Fruit fly (Drosophila melanogaster) ovary, adult (tissue): ENCODE results near the gene LManI.

Experiments used
- CG17801 ChIP-seq: fragments of 200-800 bp; optimal IDR thresholded peaks from 2 replicates; lab custom pipeline; 2019; ENCODE audit warnings: missing biosample characterization, mild to moderate bottlenecking, missing genetic modification characterization, moderate library complexity; ENCODE audit not compliant: partially characterized antibody

The LManI gene

dm6 chr2L:10457191-10457899 is at the start of gene LManI, which contains the start of gene LManII:
LManI (minus strand) TSS chr2L:10457241.
LManII (plus strand) TSS chr2L:10457658.
- TF ChIP-seq CG17801, result peak; percentile 45

DNA sequence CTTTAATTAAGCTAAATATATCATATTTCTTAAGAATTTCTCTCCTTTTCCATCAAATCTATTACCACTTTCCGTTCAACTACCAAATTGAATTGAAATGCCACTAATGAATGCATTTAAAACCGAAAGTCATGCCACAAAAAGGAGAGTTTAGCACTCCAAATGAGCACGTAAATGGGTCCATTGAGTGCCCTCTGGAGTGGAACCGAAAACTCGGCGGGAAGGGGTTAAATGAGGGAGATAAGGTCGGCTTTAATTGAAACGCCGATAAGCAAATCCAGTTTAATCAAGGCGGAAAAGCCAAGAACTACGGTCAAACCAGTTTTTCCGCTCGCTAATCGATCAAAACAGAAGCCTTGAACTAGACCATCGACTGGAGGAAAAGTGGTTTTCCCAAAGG is 48.3 kb upstream of the LManI start:
- no peak for TF ChIP-seq CG17801

DNA sequence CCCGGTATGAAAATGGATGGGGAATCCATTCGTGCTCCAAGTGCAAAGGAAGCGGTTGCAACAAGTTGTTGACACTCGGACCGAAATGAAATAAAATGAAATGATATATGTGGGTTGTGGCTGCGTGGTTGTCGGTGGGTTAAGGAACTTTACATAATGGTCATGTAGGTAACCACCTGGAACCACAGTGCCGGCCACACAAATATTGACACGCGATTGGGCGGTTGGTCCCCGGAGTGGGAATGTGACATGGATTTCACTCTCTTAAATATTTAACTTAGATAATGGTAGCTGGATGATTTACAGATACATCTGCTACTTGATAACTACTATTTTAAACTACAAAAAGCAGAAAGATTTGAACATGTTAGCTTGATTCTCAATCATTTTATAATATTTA is 47.9 kb upstream of the LManI start:
- no peak for TF ChIP-seq CG17801

DNA sequence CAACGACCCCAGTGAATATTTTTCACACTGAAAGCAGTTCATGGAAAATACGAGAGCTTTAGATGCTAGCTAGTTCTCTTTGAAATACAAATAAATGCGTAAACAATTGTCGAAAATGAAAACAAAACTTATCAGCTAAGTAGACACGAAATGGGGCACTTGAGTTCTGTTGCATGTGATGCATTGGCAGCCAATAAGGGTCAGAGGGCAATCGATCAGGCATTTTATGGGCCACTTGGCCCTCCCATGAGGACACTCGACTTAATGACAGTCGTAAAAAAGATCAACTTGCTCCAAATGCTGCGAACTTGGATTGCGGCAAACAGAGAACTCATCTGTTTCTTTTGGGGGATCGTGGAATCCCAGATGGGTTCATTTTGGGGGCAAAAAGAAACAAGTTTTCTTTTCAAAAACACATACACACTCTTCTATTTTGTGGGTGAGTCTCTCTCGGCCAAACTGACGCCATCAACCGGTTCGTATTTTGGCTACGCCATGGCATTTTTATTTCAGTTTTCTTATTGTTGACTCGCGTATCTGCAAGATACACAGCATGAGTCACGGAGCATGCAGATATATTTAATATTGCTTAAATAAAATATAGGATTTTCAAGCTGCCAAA is 46.4 kb upstream of the LManI start:
- no peak for TF ChIP-seq CG17801

DNA sequence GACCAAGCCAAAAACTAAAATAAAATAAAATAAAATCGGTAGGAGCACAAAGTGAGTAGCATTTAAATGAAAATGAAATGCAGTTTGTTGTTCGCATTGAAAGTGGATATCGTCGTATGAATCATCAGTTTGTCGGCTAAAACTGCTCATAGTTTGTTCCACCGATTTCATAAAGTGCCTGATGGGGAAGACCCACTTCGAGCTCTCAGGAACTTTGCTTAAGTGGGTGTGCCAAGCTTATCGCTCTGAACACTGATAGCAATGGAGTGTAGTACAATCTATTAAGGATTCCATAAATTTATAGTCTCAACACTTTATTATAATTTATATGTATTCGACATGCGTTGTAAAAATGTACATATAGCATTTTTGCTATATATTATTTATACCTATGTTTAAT is 45.8 kb upstream of the LManI start:
- TF ChIP-seq CG17801, result no peak

DNA sequence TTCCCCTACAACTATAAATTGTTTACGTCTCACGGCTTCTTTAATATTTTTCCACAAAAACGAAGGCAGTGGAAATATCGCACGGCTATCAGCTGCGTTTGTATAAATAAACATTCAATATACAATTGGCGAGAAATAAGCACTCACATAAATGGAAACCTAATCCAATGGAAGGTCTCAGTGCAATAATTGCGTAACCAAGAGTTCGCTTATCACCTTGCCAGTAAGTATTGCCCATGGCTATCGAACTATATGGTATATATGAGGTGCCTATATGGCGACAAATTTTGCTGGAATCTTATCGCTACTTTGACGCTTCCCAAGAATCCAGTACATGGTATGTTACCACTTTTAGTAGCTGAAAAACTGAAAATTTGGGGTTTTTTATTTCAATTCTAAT is 45.2 kb upstream of the LManI start:
- TF ChIP-seq CG17801, result no peak

dm6 chr2L:10500309-10500974 is 43.4 kb upstream of the LManI start:
- no peak for TF ChIP-seq CG17801

DNA sequence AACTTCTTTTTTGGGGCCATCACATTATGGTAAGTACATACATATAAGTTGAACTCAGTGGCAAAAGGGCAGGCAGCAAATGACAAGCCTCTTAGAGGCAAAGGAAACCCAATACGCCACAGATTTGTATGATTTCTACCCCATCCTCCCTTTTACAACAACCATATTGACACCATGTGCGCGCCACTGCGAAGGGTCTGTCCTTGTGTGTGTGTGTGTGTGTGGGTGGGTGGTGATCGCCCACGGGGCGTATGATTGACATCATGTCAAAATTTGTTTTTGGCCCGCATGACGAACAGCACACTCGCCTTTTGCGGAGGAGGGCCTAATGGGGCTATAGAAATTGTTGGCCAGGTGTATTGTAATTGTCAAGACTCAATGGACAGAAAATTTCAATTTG is 42.6 kb upstream of the LManI start:
- no peak for TF ChIP-seq CG17801

DNA sequence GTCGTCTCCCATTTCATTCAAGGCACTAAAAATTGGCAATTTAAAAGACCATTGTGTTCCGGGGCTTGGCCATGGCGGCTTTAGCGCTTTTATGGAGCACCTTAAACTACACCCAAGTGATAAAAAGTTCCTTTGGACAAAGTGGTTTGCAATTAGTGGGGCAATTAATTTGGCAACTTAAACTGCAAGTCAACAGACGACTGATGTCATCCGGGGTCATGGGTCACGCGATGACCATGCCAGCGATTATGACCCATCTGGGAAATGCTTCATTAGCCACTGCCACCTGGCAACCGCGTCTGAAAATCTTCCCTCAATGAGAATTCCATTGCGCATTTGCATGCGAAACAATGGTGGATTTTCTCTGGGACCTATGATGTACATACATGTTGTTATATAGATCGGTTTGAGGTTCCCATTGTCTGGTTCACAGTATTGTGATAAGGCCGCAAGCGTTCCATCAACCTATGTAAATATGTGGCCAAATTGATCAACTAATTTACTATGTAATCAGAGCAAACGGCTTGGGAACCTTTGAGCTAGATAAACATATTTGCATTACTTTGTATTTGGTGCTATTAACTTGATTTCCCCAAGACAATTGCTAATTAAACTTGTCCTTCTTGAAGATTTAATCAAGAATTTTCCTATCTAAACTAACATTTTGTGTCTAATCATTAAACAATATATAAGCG is 40.2 kb upstream of the LManI start:
- no peak for TF ChIP-seq CG17801

- no peak for TF ChIP-seq CG17801
Measured at dm6 chr2L:10496338-10496737, 39.3 kb upstream of the LManI start.

- TF ChIP-seq CG17801, result no peak
Measured at dm6 chr2L:10495495-10495894, 38.5 kb upstream of the LManI start.

dm6 chr2L:10491354-10491753 is 34.3 kb upstream of the LManI start, which contains the start of gene CG13144:
CG13144 (minus strand) TSS chr2L:10491454.
- no peak for TF ChIP-seq CG17801

dm6 chr2L:10488484-10489223 is 31.6 kb upstream of the LManI start, which contains the start of the genes Cog4 and CG6144:
Cog4 (minus strand) TSS chr2L:10488622.
CG6144 (plus strand) TSS chr2L:10488694.
- TF ChIP-seq CG17801, result peak; percentile 32

- TF ChIP-seq CG17801, result no peak
Measured at dm6 chr2L:10483073-10483472, 26.0 kb upstream of the LManI start, which contains the start of gene Grip75. Grip75 (plus strand) TSS chr2L:10483295.

dm6 chr2L:10479859-10480258 is 22.8 kb upstream of the LManI start:
- TF ChIP-seq CG17801, result peak; percentile 11

DNA sequence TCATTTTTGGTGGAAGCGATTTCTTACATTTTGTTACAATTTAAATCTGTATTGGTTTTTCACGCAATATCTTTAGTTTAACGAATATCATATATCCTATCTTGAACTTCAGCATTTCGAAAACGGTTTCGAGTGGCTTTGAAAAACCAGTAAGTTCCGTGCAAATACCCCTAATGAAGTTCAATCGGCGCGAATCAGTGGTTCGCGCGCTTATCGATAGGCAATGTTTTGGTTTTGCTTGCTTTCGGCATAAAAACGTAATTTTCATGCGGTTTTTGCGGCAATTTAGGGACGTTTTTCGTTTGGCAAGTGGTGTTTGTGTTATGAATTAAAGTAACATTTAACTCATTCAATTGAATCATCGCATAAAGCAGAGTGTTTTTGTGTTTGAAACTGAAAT is 19.8 kb upstream of the LManI start, which contains the start of gene RluA-2:
Gene RluA-2, plus strand, starts transcription at position 195 of the 400 bp plus-strand sequence.
- no peak for TF ChIP-seq CG17801
